Fruit fly (Drosophila melanogaster) whole organism, wandering third instar larva: ENCODE results near the gene CkIIalpha-i3.

Experiments used
- Abd-B ChIP-seq: fragments of >200 bp; optimal IDR thresholded peaks from 2 replicates; lab custom pipeline; 2017; ENCODE audit warnings: missing biosample characterization, missing genetic modification characterization
- CG32264 ChIP-seq: fragments of 200-800 bp; sonication (Bioruptor generic); optimal IDR thresholded peaks from 2 replicates; lab custom pipeline; 2016; ENCODE audit warnings: missing biosample characterization, missing genetic modification characterization
- CG9705 ChIP-seq: fragments of 200-800 bp; sonication (Bioruptor generic); optimal IDR thresholded peaks from 2 replicates; lab custom pipeline; 2018; ENCODE audit warnings: missing biosample characterization, mild to moderate bottlenecking, missing genetic modification characterization
- CrebA ChIP-seq: fragments of 200-800 bp; sonication (Bioruptor generic); optimal IDR thresholded peaks from 2 replicates; lab custom pipeline; 2016; ENCODE audit warnings: missing biosample characterization, mild to moderate bottlenecking, missing genetic modification characterization, borderline replicate concordance
- Dfd ChIP-seq: fragments of >200 bp; optimal IDR thresholded peaks from 2 replicates; lab custom pipeline; 2017; ENCODE audit warnings: missing biosample characterization, missing genetic modification characterization
- Dif ChIP-seq: fragments of 200-275, 200-300 bp; sonication (Bioruptor generic); optimal IDR thresholded peaks from 2 replicates; lab custom pipeline; 2018; ENCODE audit warnings: missing biosample characterization, missing genetic modification characterization; ENCODE audit not compliant: partially characterized antibody
- GATAd ChIP-seq: sonication (Bioruptor generic); optimal IDR thresholded peaks from 2 replicates; lab custom pipeline; 2016; ENCODE audit warnings: missing biosample characterization, missing genetic modification characterization
- HLH106 ChIP-seq: fragments of 200-800 bp; optimal IDR thresholded peaks from 3 replicates; lab custom pipeline; 2019; ENCODE audit warnings: missing biosample characterization, mild to moderate bottlenecking, missing genetic modification characterization, moderate library complexity
- Hnf4 ChIP-seq: fragments of 200-800 bp; sonication (Bioruptor generic); optimal IDR thresholded peaks from 2 replicates; lab custom pipeline; 2016; ENCODE audit warnings: missing biosample characterization, mild to moderate bottlenecking, missing genetic modification characterization
- Hr78 ChIP-seq: fragments of >200 bp; optimal IDR thresholded peaks from 2 replicates; lab custom pipeline; 2017; ENCODE audit warnings: missing biosample characterization, missing genetic modification characterization
- Hr83 ChIP-seq: fragments of 200-300 bp; sonication (Bioruptor generic); optimal IDR thresholded peaks from 2 replicates; lab custom pipeline; 2016; ENCODE audit warnings: missing biosample characterization, mild to moderate bottlenecking, missing genetic modification characterization, moderate library complexity; ENCODE audit not compliant: poor library complexity, severe bottlenecking
- Jra ChIP-seq: sonication (Bioruptor generic); optimal IDR thresholded peaks from 2 replicates; lab custom pipeline; 2016; ENCODE audit warnings: missing biosample characterization, missing genetic modification characterization
- Mio ChIP-seq: sonication (Bioruptor generic); optimal IDR thresholded peaks from 2 replicates; lab custom pipeline; 2016; ENCODE audit warnings: missing biosample characterization, missing genetic modification characterization
- Myc ChIP-seq: fragments of >200 bp; optimal IDR thresholded peaks from 2 replicates; lab custom pipeline; 2017
- N ChIP-seq: fragments of >200 bp; optimal IDR thresholded peaks from 2 replicates; lab custom pipeline; 2018; ENCODE audit warnings: missing biosample characterization, missing external identifiers, missing genetic modification characterization
- OdsH ChIP-seq: fragments of 200-800 bp; sonication (Bioruptor generic); optimal IDR thresholded peaks from 2 replicates; lab custom pipeline; 2016; ENCODE audit warnings: missing biosample characterization, mild to moderate bottlenecking, missing genetic modification characterization
- Rel ChIP-seq, 2 experiments: fragments of 200-800 bp; sonication (Bioruptor generic) in 1 of 2; optimal IDR thresholded peaks; 2 replicates in 1 of 2; 3 replicates in 1 of 2; lab custom pipeline; 2016 to 2019; ENCODE audit warnings: mild to moderate bottlenecking in 2 of 2, missing biosample characterization in 2 of 2, missing genetic modification characterization in 2 of 2, moderate library complexity in 1 of 2
- Sp1 ChIP-seq: fragments of 200-800 bp; sonication (Bioruptor generic); optimal IDR thresholded peaks from 3 replicates; lab custom pipeline; 2019; ENCODE audit warnings: missing biosample characterization, mild to moderate bottlenecking, missing genetic modification characterization, moderate library complexity
- Vsx2 ChIP-seq: fragments of 200-300, 225-300 bp; sonication (Bioruptor generic); optimal IDR thresholded peaks from 2 replicates; lab custom pipeline; 2018; ENCODE audit warnings: missing biosample characterization, missing genetic modification characterization; ENCODE audit not compliant: partially characterized antibody
- br ChIP-seq: fragments of 200-800 bp; sonication (Bioruptor generic); optimal IDR thresholded peaks from 2 replicates; lab custom pipeline; 2016; ENCODE audit warnings: missing biosample characterization, missing genetic modification characterization
- brk ChIP-seq: fragments of 200-800 bp; sonication (Bioruptor generic); optimal IDR thresholded peaks from 2 replicates; lab custom pipeline; 2016; ENCODE audit warnings: missing biosample characterization, mild to moderate bottlenecking, missing genetic modification characterization
- dl ChIP-seq, 2 experiments: fragments of 175-275, 200-275 bp in 1 of 2; fragments of 200-275 bp in 1 of 2; sonication (Bioruptor generic); optimal IDR thresholded peaks; lab custom pipeline; 2018; ENCODE audit warnings: mild to moderate bottlenecking in 2 of 2, missing biosample characterization in 2 of 2, missing genetic modification characterization in 2 of 2, moderate library complexity in 2 of 2; ENCODE audit not compliant: partially characterized antibody in 2 of 2, insufficient read depth in 1 of 2
- dmrt93B ChIP-seq: fragments of 200-800 bp; sonication (Bioruptor generic); optimal IDR thresholded peaks from 2 replicates; lab custom pipeline; 2018; ENCODE audit warnings: missing biosample characterization, mild to moderate bottlenecking, missing genetic modification characterization
- dsf ChIP-seq: sonication (Bioruptor generic); optimal IDR thresholded peaks from 2 replicates; lab custom pipeline; 2016; ENCODE audit warnings: missing biosample characterization, missing genetic modification characterization, borderline replicate concordance
- ey ChIP-seq: fragments of 200-800 bp; sonication (Bioruptor generic); optimal IDR thresholded peaks from 2 replicates; lab custom pipeline; 2016; ENCODE audit warnings: missing biosample characterization, missing genetic modification characterization
- foxo ChIP-seq, 2 experiments: fragments of 200-800 bp; sonication (Bioruptor generic); optimal IDR thresholded peaks; 2 replicates in 1 of 2; 3 replicates in 1 of 2; lab custom pipeline; 2016 to 2017; ENCODE audit warnings: missing biosample characterization in 2 of 2, missing genetic modification characterization in 2 of 2
- fru ChIP-seq: fragments of 200-800 bp; sonication (Bioruptor generic); optimal IDR thresholded peaks from 3 replicates; lab custom pipeline; 2016; ENCODE audit warnings: missing biosample characterization, mild to moderate bottlenecking, missing genetic modification characterization
- h ChIP-seq: fragments of 200-800 bp; sonication (Bioruptor generic); optimal IDR thresholded peaks from 3 replicates; lab custom pipeline; 2016; ENCODE audit warnings: missing biosample characterization, mild to moderate bottlenecking, missing genetic modification characterization
- jim ChIP-seq: fragments of 175-275, 200-325 bp; sonication (Bioruptor generic); optimal IDR thresholded peaks from 2 replicates; lab custom pipeline; 2016; ENCODE audit warnings: missing biosample characterization, mild to moderate bottlenecking, missing genetic modification characterization
- lola ChIP-seq: fragments of >200 bp; optimal IDR thresholded peaks from 2 replicates; lab custom pipeline; 2017; ENCODE audit warnings: missing biosample characterization, missing genetic modification characterization
- pan ChIP-seq: fragments of >200 bp; optimal IDR thresholded peaks from 2 replicates; lab custom pipeline; 2017
- psq ChIP-seq: fragments of 200-800 bp; sonication (Bioruptor generic); optimal IDR thresholded peaks from 3 replicates; lab custom pipeline; 2017; ENCODE audit warnings: missing biosample characterization, mild to moderate bottlenecking, missing genetic modification characterization, moderate library complexity
- rgr ChIP-seq: fragments of 200-800 bp; sonication (Bioruptor generic); optimal IDR thresholded peaks from 3 replicates; lab custom pipeline; 2016; ENCODE audit warnings: missing biosample characterization, mild to moderate bottlenecking, missing genetic modification characterization
- sage ChIP-seq: fragments of 200-800 bp; sonication (Bioruptor generic); optimal IDR thresholded peaks from 2 replicates; lab custom pipeline; 2016; ENCODE audit warnings: missing biosample characterization, mild to moderate bottlenecking, missing genetic modification characterization
- sv ChIP-seq: fragments of 200-800 bp; sonication (Bioruptor generic); optimal IDR thresholded peaks from 3 replicates; lab custom pipeline; 2016; ENCODE audit warnings: missing biosample characterization, missing genetic modification characterization
- tai ChIP-seq: sonication (Bioruptor generic); optimal IDR thresholded peaks from 2 replicates; lab custom pipeline; 2016; ENCODE audit warnings: missing biosample characterization, missing genetic modification characterization
- usp ChIP-seq: fragments of >200 bp; optimal IDR thresholded peaks from 2 replicates; lab custom pipeline; 2017; ENCODE audit warnings: missing biosample characterization, missing genetic modification characterization
- woc ChIP-seq: sonication (Bioruptor generic); optimal IDR thresholded peaks from 2 replicates; lab custom pipeline; 2016; ENCODE audit warnings: missing biosample characterization, mild to moderate bottlenecking, missing genetic modification characterization

CkIIalpha-i3 gene

dm6 chr3L:739357-740130 lies 29.1 kb upstream of the CkIIalpha-i3 start (continued):
- no peak for TF ChIP-seq Mio (GFP tag; lab: Kevin White, UChicago)
- TF ChIP-seq usp (GFP tag; lab: Kevin White, UChicago), result no peak
- TF ChIP-seq Dfd (GFP tag; lab: Kevin White, UChicago), result no peak
- no peak for TF ChIP-seq sv (GFP tag; lab: Kevin White, UChicago)
- no peak for TF ChIP-seq CG32264 (GFP tag; lab: Kevin White, UChicago)

- TF ChIP-seq Abd-B (GFP tag; lab: Kevin White, UChicago) (no peak), Hr78 (GFP tag; lab: Kevin White, UChicago) (no peak), jim (no peak), dl (GFP tag; optimal IDR thresholded peaks at IDR 0.05; lab: Kevin White, UChicago; ENCODE audit: insufficient read depth in 1 of 2, partially characterized antibody in 2 of 2) (peak; percentile 89 to 90), usp (GFP tag; lab: Kevin White, UChicago) (no peak), foxo (GFP tag; optimal IDR thresholded peaks at IDR 0.05; lab: Kevin White, UChicago) (peak in 1 of 2 experiments; percentile 95), Mio (GFP tag; lab: Kevin White, UChicago) (no peak), br (peak; percentile 86), Hr83 (GFP tag; lab: Kevin White, UChicago) (no peak), pan (lab: Kevin White, UChicago) (no peak), N (GFP tag; lab: Kevin White, UChicago) (no peak), GATAd (peak; percentile 86), Rel (GFP tag; optimal IDR thresholded peaks at IDR 0.05; lab: Kevin White, UChicago) (peak; percentile 82), Rel (tag; optimal IDR thresholded peaks at IDR 0.05; lab: Kevin White, UChicago) (peak; percentile 80), lola (GFP tag; lab: Kevin White, UChicago) (no peak), woc (no peak), CrebA (GFP tag; lab: Kevin White, UChicago) (peak; percentile 43), CG32264 (GFP tag; lab: Kevin White, UChicago) (peak; percentile 69), Hnf4 (GFP tag; lab: Kevin White, UChicago) (peak; percentile 85), fru (GFP tag; lab: Kevin White, UChicago) (peak; percentile 91), dmrt93B (peak; percentile 86), sv (GFP tag; lab: Kevin White, UChicago) (peak; percentile 81), dsf (GFP tag; lab: Kevin White, UChicago) (peak; percentile 76), sage (GFP tag; lab: Kevin White, UChicago) (peak; percentile 88), HLH106 (tag; lab: Kevin White, UChicago) (peak; percentile 97), psq (GFP tag; lab: Kevin White, UChicago) (peak; percentile 92), Jra (peak; percentile 79), h (GFP tag; lab: Kevin White, UChicago) (peak; percentile 94), OdsH (GFP tag; lab: Kevin White, UChicago) (peak; percentile 95), Dif (peak; percentile 90), CG9705 (GFP tag; lab: Kevin White, UChicago) (peak; percentile 86), tai (GFP tag; lab: Kevin White, UChicago) (peak; percentile 72), rgr (peak; percentile 95), Sp1 (GFP tag; lab: Kevin White, UChicago) (peak; percentile 96), brk (peak; percentile 90), ey (GFP tag; lab: Kevin White, UChicago) (peak; percentile 85), Myc (lab: Kevin White, UChicago) (no peak), Dfd (GFP tag; lab: Kevin White, UChicago) (peak; percentile 64), Vsx2 (GFP tag; lab: Kevin White, UChicago) (peak; percentile 65)
- TF ChIP-seq, all 38 proteins: peak for 27
Measured at dm6 chr3L:738523-739356, 28.3 kb upstream of the CkIIalpha-i3 start.
